Fruit fly (Drosophila melanogaster): ENCODE results near the gene CG15760.

Gene CG15760

DNA sequence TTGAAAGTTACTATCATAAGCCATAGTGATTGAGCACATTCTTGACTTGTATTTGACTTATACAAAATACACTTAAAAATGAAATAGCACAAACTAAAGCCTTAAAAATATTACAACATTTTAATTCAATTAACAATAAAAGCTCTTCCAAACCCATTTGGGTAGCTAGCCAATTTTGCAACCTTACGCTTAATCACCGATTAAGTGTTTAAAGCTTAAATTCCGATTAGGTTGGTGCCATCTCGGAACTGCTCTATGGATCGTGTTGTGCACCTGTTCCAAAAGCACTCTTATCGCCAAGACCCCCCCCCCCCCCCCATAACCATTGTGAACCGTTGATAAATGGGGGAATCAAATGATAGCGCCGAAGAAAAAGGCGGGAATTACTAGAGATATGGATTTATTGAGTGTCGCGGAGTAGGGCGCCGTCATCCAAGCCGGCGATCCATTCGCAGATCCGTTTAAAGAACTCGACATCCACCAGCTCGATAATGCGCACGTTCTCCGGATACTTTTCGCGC is 8.5 kb downstream of the CG15760 start:
- TF ChIP-seq CG2712 (tag; optimal IDR thresholded peaks at IDR 0.05): peak; percentile 71
- no peak for TF ChIP-seq CG17802 (tag; optimal IDR thresholded peaks at IDR 0.05)
- TF ChIP-seq CG13775 (GFP tag; optimal IDR thresholded peaks at IDR 0.05): no peak
- TF ChIP-seq Dp (GFP tag; optimal IDR thresholded peaks at IDR 0.05): peak; percentile 9
- TF ChIP-seq CG15514 (GFP tag; optimal IDR thresholded peaks at IDR 0.05): peak; percentile 2
- TF ChIP-seq CG17385 (GFP tag; optimal IDR thresholded peaks at IDR 0.05): no peak
- TF ChIP-seq TFAM (GFP tag; optimal IDR thresholded peaks at IDR 0.05): no peak
- TF ChIP-seq CG1602 (GFP tag; optimal IDR thresholded peaks at IDR 0.05): no peak
- peak; percentile 20 for TF ChIP-seq HmgZ (tag; optimal IDR thresholded peaks at IDR 0.05)
- peak; percentile 27 for TF ChIP-seq sug (tag; optimal IDR thresholded peaks at IDR 0.05)
- no peak for TF ChIP-seq nerfin-2 (GFP tag; IDR thresholded peaks at IDR 0.05; ENCODE audit: partially characterized antibody)
- peak; percentile 25; the same call in 1 of the 2 replicates for TF ChIP-seq GATAe (GFP tag; conservative IDR thresholded peaks at IDR 0.05)
- no peak for TF ChIP-seq slbo (GFP tag; IDR thresholded peaks at IDR 0.05)
- no peak for TF ChIP-seq bowl (GFP tag; IDR thresholded peaks at IDR 0.05)
- TF ChIP-seq CG34376 (GFP tag; optimal IDR thresholded peaks at IDR 0.05): peak; percentile 3
- TF ChIP-seq Hey (tag; optimal IDR thresholded peaks at IDR 0.05): peak; percentile 5
- TF ChIP-seq exex (tag; optimal IDR thresholded peaks at IDR 0.05): peak; percentile 91
- no peak for TF ChIP-seq emc (GFP tag; optimal IDR thresholded peaks at IDR 0.05)
- no peak for TF ChIP-seq Dll (GFP tag; IDR thresholded peaks at IDR 0.05; ENCODE audit: partially characterized antibody)
- peak; percentile 44 for TF ChIP-seq grn (GFP tag; optimal IDR thresholded peaks at IDR 0.05)
- TF ChIP-seq crol (GFP tag; IDR thresholded peaks at IDR 0.05): peak; percentile 67

DNA sequence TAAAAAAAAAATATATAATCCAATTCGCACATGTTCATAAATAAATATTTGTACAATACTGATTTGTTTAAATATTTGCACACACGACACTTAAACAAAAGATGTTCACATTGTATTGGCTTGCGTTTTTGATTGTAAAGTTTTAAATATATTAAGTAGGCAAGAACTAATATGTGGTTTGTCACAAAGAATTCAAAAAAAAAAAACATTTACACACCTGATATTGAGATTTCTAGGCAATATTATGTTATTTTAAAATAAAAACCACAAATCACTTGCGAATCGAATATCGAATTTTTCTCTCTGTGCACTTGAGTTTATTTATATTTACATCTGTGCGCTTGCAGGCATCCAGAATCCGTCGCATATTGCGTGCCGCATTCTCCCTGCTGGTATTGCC is 10.1 kb downstream of the CG15760 start:
- TF ChIP-seq CG12659 (GFP tag; optimal IDR thresholded peaks at IDR 0.05) (peak; percentile 15), CG9727 (GFP tag; optimal IDR thresholded peaks at IDR 0.05) (peak; percentile 41), CG18599 (GFP tag; optimal IDR thresholded peaks at IDR 0.05) (peak; percentile 10), CG13296 (GFP tag; optimal IDR thresholded peaks at IDR 0.05) (peak; percentile 4), bsh (GFP tag; optimal IDR thresholded peaks at IDR 0.05) (peak in 1 of 2 experiments; percentile 38), B-H1 (GFP tag; IDR thresholded peaks at IDR 0.05) (no peak), CG30403 (GFP tag; optimal IDR thresholded peaks at IDR 0.05) (peak; percentile 2), Meics (GFP tag; optimal IDR thresholded peaks at IDR 0.05) (peak; percentile 19), p53 (GFP tag; optimal IDR thresholded peaks at IDR 0.05) (no peak), nerfin-1 (tag; optimal IDR thresholded peaks at IDR 0.05) (peak; percentile 6), az2 (GFP tag; optimal IDR thresholded peaks at IDR 0.05) (peak; percentile 15), CG3281 (GFP tag; optimal IDR thresholded peaks at IDR 0.05) (peak; percentile 39), CG17328 (GFP tag; IDR thresholded peaks at IDR 0.05) (0 out of 2 replicates have a peak, but pooled peaks have one; percentile 7), lmd (GFP tag; IDR thresholded peaks at IDR 0.05) (0 out of 2 replicates have a peak, but pooled peaks have one; percentile 18), Dfd (GFP tag; optimal IDR thresholded peaks at IDR 0.05) (no peak), Dad (GFP tag; optimal IDR thresholded peaks at IDR 0.05) (no peak), CG8281 (tag; optimal IDR thresholded peaks at IDR 0.05) (no peak), HLH3B (GFP tag; IDR thresholded peaks at IDR 0.05) (0 out of 2 replicates have a peak, but pooled peaks have one; percentile 20), grau (tag; optimal IDR thresholded peaks at IDR 0.05) (peak; percentile 28), H2.0 (GFP tag; IDR thresholded peaks at IDR 0.05) (0 out of 2 replicates have a peak, but pooled peaks have one; percentile 15), CG17829 (tag; optimal IDR thresholded peaks at IDR 0.05) (peak; percentile 28), CG2678 (tag; optimal IDR thresholded peaks at IDR 0.05) (peak; percentile 52), CG9817 (tag; optimal IDR thresholded peaks at IDR 0.05) (peak; percentile 24), Blimp-1 (GFP tag; optimal IDR thresholded peaks at IDR 0.05) (peak; percentile 44), CG10979 (tag; optimal IDR thresholded peaks at IDR 0.05) (peak; percentile 33), CG4424 (GFP tag; optimal IDR thresholded peaks at IDR 0.05) (peak; percentile 15), lab (GFP tag; optimal IDR thresholded peaks at IDR 0.05) (no peak), CG14441 (GFP tag; IDR thresholded peaks at IDR 0.05) (no peak), Sox100B (GFP tag; optimal IDR thresholded peaks at IDR 0.05) (peak; percentile 40)
